Worm (Caenorhabditis elegans) whole organism, L4 larva: Measurements from ENCODE around the gene ugt-14.

ENCODE experiments used
- F37D6.2 ChIP-seq: sonication (generic microtip); optimal IDR thresholded peaks from 2 replicates; lab custom pipeline; 2016; ENCODE audit warnings: mild to moderate bottlenecking, missing genetic modification characterization, missing compliant biosample characterization
- ZK546.5 ChIP-seq, 2 experiments: sonication (generic microtip); optimal IDR thresholded peaks; 2 replicates each; lab custom pipeline; 2017; ENCODE audit warnings: missing biosample characterization in 2 of 2, missing genetic modification characterization in 2 of 2
- ceh-82 ChIP-seq: sonication (generic microtip); optimal IDR thresholded peaks from 2 replicates; lab custom pipeline; 2017; ENCODE audit warnings: missing biosample characterization, missing genetic modification characterization
- daf-12 ChIP-seq: fragments of 150-350 bp; optimal IDR thresholded peaks from 2 replicates; lab custom pipeline; 2014; ENCODE audit warnings: missing biosample characterization, missing genetic modification reagents, missing genetic modification characterization
- dpl-1 ChIP-seq: fragments of 150-350 bp; optimal IDR thresholded peaks from 2 replicates; lab custom pipeline; 2014; ENCODE audit warnings: missing biosample characterization, missing genetic modification reagents, missing genetic modification characterization
- lin-15B ChIP-seq: fragments of 150-350 bp; sonication (generic microtip); optimal IDR thresholded peaks from 3 replicates; lab custom pipeline; 2014; ENCODE audit warnings: missing biosample characterization, missing genetic modification characterization
- lsy-2 ChIP-seq, 2 experiments: fragments of 150-350 bp in 1 of 2; sonication (generic microtip) in 1 of 2; optimal IDR thresholded peaks; 2 replicates each; lab custom pipeline; 2014 to 2017; ENCODE audit warnings: missing biosample characterization in 2 of 2, missing genetic modification characterization in 2 of 2
- mep-1 ChIP-seq: fragments of 150-350 bp; sonication (generic microtip); optimal IDR thresholded peaks from 3 replicates; lab custom pipeline; 2014; ENCODE audit warnings: missing biosample characterization, missing genetic modification characterization
- nhr-111 ChIP-seq: fragments of 200-800 bp; sonication (Bioruptor generic); optimal IDR thresholded peaks from 2 replicates; lab custom pipeline; 2018; ENCODE audit warnings: mild to moderate bottlenecking, missing genetic modification characterization, missing compliant biosample characterization
- nhr-25 ChIP-seq: sonication (generic microtip); optimal IDR thresholded peaks from 2 replicates; lab custom pipeline; 2017; ENCODE audit warnings: missing genetic modification characterization, mild to moderate bottlenecking, missing compliant biosample characterization, antibody characterized with exemption, moderate library complexity, borderline replicate concordance; ENCODE audit not compliant: insufficient read depth
- nhr-76 ChIP-seq: fragments of 150-350 bp; optimal IDR thresholded peaks from 2 replicates; lab custom pipeline; 2014; ENCODE audit warnings: missing biosample characterization, missing genetic modification characterization
- zip-2 ChIP-seq: fragments of 150-350 bp; optimal IDR thresholded peaks from 2 replicates; lab custom pipeline; 2014; ENCODE audit warnings: missing biosample characterization, missing genetic modification characterization

ce11 chrV:4871992-4872391 is 34.1 kb upstream of the ugt-14 start, which contains the start of gene srd-33:
- TF ChIP-seq nhr-25 (tag; lab: Kevin White, UChicago), result no peak
- TF ChIP-seq dpl-1 (GFP tag; lab: Kevin White, UChicago), result no peak
- TF ChIP-seq zip-2, result no peak
- TF ChIP-seq F37D6.2 (tag; lab: Kevin White, UChicago), result no peak
- TF ChIP-seq nhr-111, result no peak
- no peak for TF ChIP-seq nhr-76 (tag; lab: Kevin White, UChicago)
- no peak for TF ChIP-seq lsy-2 (tag; optimal IDR thresholded peaks at IDR 0.05; lab: Kevin White, UChicago)
- TF ChIP-seq daf-12, result no peak
- TF ChIP-seq ZK546.5 (tag; optimal IDR thresholded peaks at IDR 0.05; lab: Kevin White, UChicago), result no peak
- TF ChIP-seq lin-15B (tag; lab: Kevin White, UChicago), result no peak
- TF ChIP-seq mep-1 (tag; lab: Kevin White, UChicago), result no peak
- TF ChIP-seq ceh-82 (tag; lab: Kevin White, UChicago), result no peak
